Fruit fly (Drosophila melanogaster) whole organism, embryonic: ENCODE results near the gene LSm3.

ENCODE experiments used
- Bgb ChIP-seq: fragments of 200-800 bp; sonication (Bioruptor generic); IDR thresholded peaks from 2 replicates; pipeline ENCODE4 v1.3.6; 2022; ENCODE audit warnings: missing biosample characterization, missing genetic modification characterization; ENCODE audit not compliant: partially characterized antibody
- CG10209 ChIP-seq: fragments of 200-800 bp; sonication (Bioruptor generic); optimal IDR thresholded peaks from 3 replicates; lab custom pipeline; 2017; ENCODE audit warnings: missing biosample characterization, mild to moderate bottlenecking, missing genetic modification characterization, missing genetic modification reagents
- CG1024 ChIP-seq: fragments of 200-800 bp; sonication (Bioruptor generic); IDR thresholded peaks from 2 replicates; pipeline ENCODE4 v1.3.6; 2022; ENCODE audit warnings: missing biosample characterization, missing genetic modification characterization
- CG10565 ChIP-seq: fragments of 200-800 bp; sonication (Bioruptor generic); optimal IDR thresholded peaks from 3 replicates; lab custom pipeline; 2016; ENCODE audit warnings: missing biosample characterization, mild to moderate bottlenecking, missing genetic modification characterization
- CG10654 ChIP-seq: fragments of 200-800 bp; sonication (Bioruptor generic); optimal IDR thresholded peaks from 2 replicates; lab custom pipeline; 2016; ENCODE audit warnings: missing biosample characterization, missing genetic modification characterization
- CG10979 ChIP-seq: fragments of 200-800 bp; sonication (Bioruptor generic); optimal IDR thresholded peaks from 2 replicates; lab custom pipeline; 2018; ENCODE audit warnings: missing biosample characterization, mild to moderate bottlenecking, missing genetic modification characterization, moderate library complexity
- CG11093 ChIP-seq: fragments of 200-800 bp; sonication (Bioruptor generic); IDR thresholded peaks from 3 replicates; pipeline ENCODE4 v1.3.6; 2022; ENCODE audit warnings: missing biosample characterization, missing genetic modification characterization
- CG12155 ChIP-seq: fragments of 200-800 bp; sonication (Bioruptor generic); optimal IDR thresholded peaks from 3 replicates; lab custom pipeline; 2016; ENCODE audit warnings: missing biosample characterization, missing genetic modification characterization
- CG1233 ChIP-seq: fragments of 200-800 bp; sonication (Bioruptor generic); optimal IDR thresholded peaks from 4 replicates; lab custom pipeline; 2018; ENCODE audit warnings: missing biosample characterization, mild to moderate bottlenecking, missing genetic modification characterization
- CG13624 ChIP-seq: fragments of 200-800 bp; sonication (Bioruptor generic); optimal IDR thresholded peaks from 2 replicates; lab custom pipeline; 2016; ENCODE audit warnings: missing biosample characterization, missing genetic modification characterization
- CG13894 ChIP-seq: fragments of 200-800 bp; sonication (Bioruptor generic); optimal IDR thresholded peaks from 3 replicates; lab custom pipeline; 2018; ENCODE audit warnings: missing biosample characterization, mild to moderate bottlenecking, missing genetic modification characterization, moderate library complexity
- CG14441 ChIP-seq: fragments of 200-800 bp; sonication (Bioruptor generic); IDR thresholded peaks from 2 replicates; pipeline ENCODE4 v1.3.6; 2022; ENCODE audit warnings: missing biosample characterization, missing genetic modification characterization
- CG15011 ChIP-seq: fragments of 200-800 bp; sonication (Bioruptor generic); optimal IDR thresholded peaks from 3 replicates; lab custom pipeline; 2018; ENCODE audit warnings: missing biosample characterization, mild to moderate bottlenecking, missing genetic modification characterization
- CG15514 ChIP-seq: fragments of 200-800 bp; sonication (Bioruptor generic); optimal IDR thresholded peaks from 3 replicates; lab custom pipeline; 2017; ENCODE audit warnings: missing biosample characterization, missing genetic modification characterization, mild to moderate bottlenecking, moderate library complexity, missing genetic modification reagents
- CG1602 ChIP-seq: fragments of 200-800 bp; sonication (Bioruptor generic); optimal IDR thresholded peaks from 3 replicates; lab custom pipeline; 2016; ENCODE audit warnings: missing biosample characterization, missing genetic modification characterization
- CG18619 ChIP-seq: fragments of 200-800 bp; sonication (Bioruptor generic); optimal IDR thresholded peaks from 3 replicates; lab custom pipeline; 2017; ENCODE audit warnings: missing biosample characterization, mild to moderate bottlenecking, missing genetic modification characterization
- CG2889 ChIP-seq: fragments of 200-800 bp; sonication (Bioruptor generic); IDR thresholded peaks from 3 replicates; pipeline ENCODE4 v1.3.6; 2022; ENCODE audit warnings: missing biosample characterization, missing genetic modification characterization
- CG30403 ChIP-seq: fragments of 200-800 bp; sonication (Bioruptor generic); optimal IDR thresholded peaks from 3 replicates; lab custom pipeline; 2016; ENCODE audit warnings: missing biosample characterization, missing genetic modification characterization
- CG33213 ChIP-seq: fragments of 200-800 bp; sonication (Bioruptor generic); optimal IDR thresholded peaks from 3 replicates; lab custom pipeline; 2016; ENCODE audit warnings: missing biosample characterization, missing genetic modification characterization
- CG4404 ChIP-seq: fragments of 200-800 bp; sonication (Bioruptor generic); IDR thresholded peaks from 2 replicates; pipeline ENCODE4 v1.3.6; 2022; ENCODE audit warnings: missing biosample characterization, missing genetic modification characterization
- CG4730 ChIP-seq: fragments of 200-800 bp; sonication (Bioruptor generic); IDR thresholded peaks from 2 replicates; pipeline ENCODE4 v1.3.6; 2022; ENCODE audit warnings: missing biosample characterization, missing genetic modification characterization
- CG8290 ChIP-seq, 3 experiments: fragments of 200-800 bp; sonication (Bioruptor generic); optimal IDR thresholded peaks; 2 replicates each; lab custom pipeline; 2016 to 2019; ENCODE audit warnings: missing biosample characterization in 3 of 3, missing genetic modification characterization in 3 of 3, mild to moderate bottlenecking in 2 of 3, moderate library complexity in 1 of 3
- CG8924 ChIP-seq: fragments of 200-800 bp; optimal IDR thresholded peaks from 3 replicates; lab custom pipeline; 2019; ENCODE audit warnings: missing biosample characterization, mild to moderate bottlenecking, missing genetic modification characterization, moderate library complexity
- Ets65A ChIP-seq: fragments of 200-800 bp; sonication (Bioruptor generic); peaks from one replicate; lab custom pipeline; 2016; ENCODE audit warnings: missing biosample characterization, missing genetic modification characterization
- HLH54F ChIP-seq: fragments of 200-800 bp; sonication (Bioruptor generic); optimal IDR thresholded peaks from 3 replicates; lab custom pipeline; 2016; ENCODE audit warnings: missing biosample characterization, missing genetic modification characterization
- Jarid2 ChIP-seq: fragments of 200-800 bp; sonication (Bioruptor generic); optimal IDR thresholded peaks from 3 replicates; lab custom pipeline; 2017; ENCODE audit warnings: mild to moderate bottlenecking, missing biosample characterization, missing genetic modification reagents, missing genetic modification characterization
- NK7.1 ChIP-seq: fragments of 200-800 bp; sonication (Bioruptor generic); optimal IDR thresholded peaks from 3 replicates; lab custom pipeline; 2016; ENCODE audit warnings: missing biosample characterization, missing genetic modification characterization
- Ptx1 ChIP-seq: fragments of 200-800 bp; sonication (Bioruptor generic); IDR thresholded peaks from 2 replicates; pipeline ENCODE4 v1.3.6; 2022; ENCODE audit warnings: missing biosample characterization, missing genetic modification characterization
- Six4 ChIP-seq: fragments of 200-800 bp; sonication (Bioruptor generic); optimal IDR thresholded peaks from 2 replicates; lab custom pipeline; 2016; ENCODE audit warnings: missing biosample characterization, missing genetic modification characterization
- Xbp1 ChIP-seq: fragments of 200-800 bp; sonication (Bioruptor generic); optimal IDR thresholded peaks from 3 replicates; lab custom pipeline; 2016; ENCODE audit warnings: missing biosample characterization, mild to moderate bottlenecking, missing genetic modification characterization
- ap ChIP-seq: fragments of 200-800 bp; sonication (Bioruptor generic); IDR thresholded peaks from 2 replicates; pipeline ENCODE4 v1.3.6; 2022; ENCODE audit warnings: missing biosample characterization, missing genetic modification characterization
- ara ChIP-seq: fragments of 200-800 bp; sonication (Bioruptor generic); IDR thresholded peaks from 2 replicates; pipeline ENCODE4 v1.3.6; 2022; ENCODE audit warnings: missing biosample characterization, missing genetic modification characterization
- bsh ChIP-seq, 2 experiments: fragments of 200-800 bp; sonication (Bioruptor generic); optimal IDR thresholded peaks; 2 replicates each; lab custom pipeline; 2017 to 2018; ENCODE audit warnings: mild to moderate bottlenecking in 2 of 2, missing biosample characterization in 2 of 2, missing genetic modification characterization in 2 of 2, moderate library complexity in 1 of 2
- chif ChIP-seq, 2 experiments: fragments of 200-800 bp; sonication (Bioruptor generic); optimal IDR thresholded peaks; 3 replicates each; lab custom pipeline; 2016; ENCODE audit warnings: missing biosample characterization in 2 of 2, missing genetic modification characterization in 2 of 2
- ci ChIP-seq: fragments of 200-800 bp; sonication (Bioruptor generic); IDR thresholded peaks from 3 replicates; pipeline ENCODE4 v1.3.6; 2022; ENCODE audit warnings: missing biosample characterization, missing genetic modification characterization
- dm ChIP-seq: fragments of 200-800 bp; sonication (Bioruptor generic); optimal IDR thresholded peaks from 3 replicates; lab custom pipeline; 2016; ENCODE audit warnings: missing biosample characterization, missing genetic modification characterization
- dmrt11E ChIP-seq: fragments of 200-800 bp; sonication (Bioruptor generic); optimal IDR thresholded peaks from 3 replicates; lab custom pipeline; 2018; ENCODE audit warnings: missing biosample characterization, mild to moderate bottlenecking, missing genetic modification characterization, moderate library complexity
- dpn ChIP-seq, 2 experiments: fragments of 200-800 bp; sonication (Bioruptor generic); optimal IDR thresholded peaks; 3 replicates each; lab custom pipeline; 2016; ENCODE audit warnings: missing biosample characterization in 2 of 2, missing genetic modification characterization in 2 of 2
- esg ChIP-seq: fragments of 200-800 bp; sonication (Bioruptor generic); conservative IDR thresholded peaks from 2 replicates; pipeline ENCODE4 v1.3.6; 2022; ENCODE audit warnings: missing biosample characterization, missing genetic modification characterization
- gem ChIP-seq: fragments of 200-800 bp; sonication (Bioruptor generic); optimal IDR thresholded peaks from 2 replicates; lab custom pipeline; 2019; ENCODE audit warnings: missing biosample characterization, mild to moderate bottlenecking, missing genetic modification characterization, moderate library complexity
- kah ChIP-seq: fragments of 200-800 bp; sonication (Bioruptor generic); optimal IDR thresholded peaks from 2 replicates; lab custom pipeline; 2018; ENCODE audit warnings: missing biosample characterization, mild to moderate bottlenecking, missing genetic modification characterization
- lola ChIP-seq, 3 experiments: fragments of >200 bp in 2 of 3; fragments of 200-800 bp in 1 of 3; sonication (Bioruptor generic) in 1 of 3; optimal IDR thresholded peaks; 2 replicates each; lab custom pipeline; 2017 to 2019; ENCODE audit warnings: missing biosample characterization in 3 of 3, missing genetic modification characterization in 3 of 3, mild to moderate bottlenecking in 1 of 3, moderate library complexity in 1 of 3
- p53 ChIP-seq: fragments of 200-800 bp; sonication (Bioruptor generic); optimal IDR thresholded peaks from 2 replicates; lab custom pipeline; 2016; ENCODE audit warnings: missing biosample characterization, missing genetic modification characterization
- pnt ChIP-seq: fragments of 200-800 bp; sonication (Bioruptor generic); optimal IDR thresholded peaks from 3 replicates; lab custom pipeline; 2016; ENCODE audit warnings: missing biosample characterization, missing genetic modification characterization
- prd ChIP-seq, 3 experiments: fragments of >200 bp in 2 of 3; fragments of 200-800 bp in 1 of 3; sonication (Bioruptor generic) in 1 of 3; optimal IDR thresholded peaks in 2 of 3; IDR thresholded peaks in 1 of 3; 2 replicates in 2 of 3; 3 replicates in 1 of 3; pipeline versions ENCODE4 v1.3.6 to Lab custom; 2017 to 2022; ENCODE audit warnings: missing biosample characterization in 1 of 3, missing genetic modification characterization in 1 of 3
- sens ChIP-seq: fragments of 200-800 bp; sonication (Bioruptor generic); peaks from one replicate; lab custom pipeline; 2016; ENCODE audit warnings: missing biosample characterization, missing genetic modification characterization
- sr ChIP-seq: fragments of 200-800 bp; sonication (Bioruptor generic); IDR thresholded peaks from 3 replicates; pipeline ENCODE4 v1.3.6; 2022; ENCODE audit warnings: missing biosample characterization, missing genetic modification characterization
- zfh1 ChIP-seq: fragments of 200-800 bp; sonication (Bioruptor generic); IDR thresholded peaks from 3 replicates; pipeline ENCODE4 v1.3.6; 2022; ENCODE audit warnings: missing biosample characterization, missing genetic modification characterization

The LSm3 gene

DNA sequence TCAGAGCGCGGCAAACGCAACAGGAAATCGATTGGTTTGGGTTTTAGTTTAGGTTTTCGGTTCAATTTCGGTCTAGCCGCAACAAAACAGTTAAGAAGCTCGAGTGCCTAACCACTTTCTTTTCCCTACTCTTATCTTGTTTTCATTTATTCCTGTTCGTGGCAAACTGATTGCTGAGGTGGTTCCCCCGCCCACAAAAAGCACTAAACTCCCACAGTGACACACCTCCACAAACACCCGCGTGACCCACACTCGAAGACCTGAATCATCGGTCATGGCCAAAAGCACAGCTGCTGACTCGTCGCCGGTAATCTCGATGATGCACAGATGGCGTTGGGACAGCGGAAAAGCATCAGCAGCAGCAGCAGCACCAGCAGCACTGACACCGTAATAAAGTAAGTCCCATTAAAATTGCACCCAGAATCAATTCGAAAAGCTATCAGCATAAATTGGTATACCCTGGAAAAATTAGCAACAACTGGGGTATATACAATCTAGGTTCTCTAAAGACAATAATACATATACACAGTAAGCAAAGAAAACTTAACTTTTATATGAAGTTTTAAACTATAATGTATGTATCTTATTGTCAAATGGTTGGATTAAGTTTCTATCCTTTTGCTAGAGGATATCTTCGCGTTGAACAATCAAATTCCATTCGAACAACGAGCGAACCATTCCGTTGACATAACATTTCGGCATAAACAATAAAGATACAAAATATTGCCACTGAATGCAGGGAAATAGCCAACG, 29.8 kb downstream of the LSm3 start (continued):
- TF ChIP-seq CG8290 (GFP tag; optimal IDR thresholded peaks at IDR 0.05; lab: Kevin White, UChicago) = no peak
- TF ChIP-seq CG8290 (tag; optimal IDR thresholded peaks at IDR 0.05; lab: Kevin White, UChicago) = peak in 1 of 2 experiments; percentile 29
- peak; percentile 10 for TF ChIP-seq CG10654 (GFP tag; lab: Kevin White, UChicago)
- peak; percentile 58 for TF ChIP-seq gem (tag; lab: Kevin White, UChicago)
- TF ChIP-seq Ets65A (GFP tag; lab: Kevin White, UChicago) = no peak
- TF ChIP-seq dpn (GFP tag; optimal IDR thresholded peaks at IDR 0.05; lab: Kevin White, UChicago) = peak; percentile 30 to 35
- peak in 1 of 3 experiments; percentile 17 for TF ChIP-seq lola (GFP tag; optimal IDR thresholded peaks at IDR 0.05; lab: Kevin White, UChicago)
- peak; percentile 18 for TF ChIP-seq CG1602
- 0 out of 3 replicates have a peak, but pooled peaks have one; percentile 56 for TF ChIP-seq ci (GFP tag; lab: Robert Waterston, UW)
- peak; percentile 4 for TF ChIP-seq CG1233 (GFP tag; lab: Kevin White, UChicago)
- peak; percentile 67; the same call in 2 of the 3 replicates for TF ChIP-seq sr (GFP tag; lab: Robert Waterston, UW)
- TF ChIP-seq CG15011 (GFP tag; lab: Kevin White, UChicago) = no peak
- no peak for TF ChIP-seq Six4
- no peak for TF ChIP-seq CG15514 (GFP tag; lab: Kevin White, UChicago)
- peak; percentile 9 for TF ChIP-seq pnt
- 0 out of 2 replicates have a peak, but pooled peaks have one; percentile 27 for TF ChIP-seq ara (GFP tag; lab: Robert Waterston, UW)
- no peak for TF ChIP-seq Bgb (GFP tag; lab: Robert Waterston, UW)
- peak; percentile 21 for TF ChIP-seq CG13624 (GFP tag; lab: Kevin White, UChicago)
- TF ChIP-seq dm (GFP tag; lab: Kevin White, UChicago) = no peak
- no peak for TF ChIP-seq kah (GFP tag; lab: Kevin White, UChicago)
- peak; percentile 27; the same call in 1 of the 2 replicates for TF ChIP-seq CG4730 (GFP tag; lab: Robert Waterston, UW)
- TF ChIP-seq Jarid2 (GFP tag; lab: Kevin White, UChicago) = no peak
- TF ChIP-seq CG33213 (GFP tag; lab: Kevin White, UChicago) = no peak
- TF ChIP-seq CG1024 (GFP tag; lab: Robert Waterston, UW) = no peak
- no peak for TF ChIP-seq CG4404
- TF ChIP-seq CG30403 (GFP tag; lab: Kevin White, UChicago) = peak; percentile 27
- peak; percentile 49 for TF ChIP-seq Xbp1
- TF ChIP-seq ap (GFP tag; lab: Robert Waterston, UW) = peak; percentile 25; the same call in 1 of the 2 replicates
- TF ChIP-seq Ptx1 (GFP tag; lab: Robert Waterston, UW) = peak; percentile 46
- peak; percentile 13 for TF ChIP-seq CG10979 (tag; lab: Kevin White, UChicago)
- no peak for TF ChIP-seq HLH54F
- TF ChIP-seq CG13894 (tag; lab: Kevin White, UChicago) = no peak
- peak in 1 of 2 experiments; percentile 51 for TF ChIP-seq chif (GFP tag; optimal IDR thresholded peaks at IDR 0.05; lab: Kevin White, UChicago)
- TF ChIP-seq NK7.1 (GFP tag; lab: Kevin White, UChicago) = peak; percentile 17
- peak; percentile 38; the same call in 1 of the 2 replicates for TF ChIP-seq esg
- TF ChIP-seq prd (optimal IDR thresholded peaks at IDR 0.05; lab: Kevin White, UChicago) = no peak
- peak; percentile 49; the same call in 2 of the 3 replicates for TF ChIP-seq prd (GFP tag; IDR thresholded peaks at IDR 0.05; lab: Robert Waterston, UW)
- TF ChIP-seq p53 = no peak
- peak; percentile 47 for TF ChIP-seq CG8924 (tag; lab: Kevin White, UChicago)
- peak; percentile 83 for TF ChIP-seq sens
- TF ChIP-seq bsh (GFP tag; optimal IDR thresholded peaks at IDR 0.05; lab: Kevin White, UChicago) = peak in 1 of 2 experiments; percentile 65
- TF ChIP-seq dmrt11E (tag; lab: Kevin White, UChicago) = peak; percentile 26
- no peak for TF ChIP-seq CG2889 (GFP tag; lab: Robert Waterston, UW)
- no peak for TF ChIP-seq CG10565 (GFP tag; lab: Kevin White, UChicago)
- TF ChIP-seq CG11093 (GFP tag; lab: Robert Waterston, UW) = 0 out of 3 replicates have a peak, but pooled peaks have one; percentile 25
- TF ChIP-seq CG10209 = peak; percentile 36
- peak; percentile 13 for TF ChIP-seq CG18619 (GFP tag; lab: Kevin White, UChicago)
- peak; percentile 32; the same call in 1 of the 2 replicates for TF ChIP-seq CG14441 (GFP tag; lab: Robert Waterston, UW)
- no peak for TF ChIP-seq zfh1
- no peak for TF ChIP-seq CG12155
